Worm (Caenorhabditis elegans) whole organism, L3 larva: ENCODE data around the gene fcmt-1.

Experiments
- R02D3.7 ChIP-seq: fragments of 150-350 bp; optimal IDR thresholded peaks from 2 replicates; lab custom pipeline; 2014; ENCODE audit warnings: missing biosample characterization, missing genetic modification characterization
- ZK546.5 ChIP-seq: sonication (generic microtip); optimal IDR thresholded peaks from 2 replicates; lab custom pipeline; 2017; ENCODE audit warnings: missing biosample characterization, missing genetic modification characterization
- aly-2 ChIP-seq: fragments of 150-350 bp; optimal IDR thresholded peaks from 2 replicates; lab custom pipeline; 2014; ENCODE audit warnings: missing biosample characterization, missing genetic modification characterization
- ama-1 ChIP-seq: fragments of 150-350 bp; optimal IDR thresholded peaks from 2 replicates; lab custom pipeline; 2018
- ceh-16 ChIP-seq: sonication (generic microtip); optimal IDR thresholded peaks from 2 replicates; lab custom pipeline; 2017; ENCODE audit warnings: missing biosample characterization, missing genetic modification characterization
- ceh-28 ChIP-seq: fragments of 150-350 bp; optimal IDR thresholded peaks from 2 replicates; lab custom pipeline; 2014; ENCODE audit warnings: missing biosample characterization, missing genetic modification reagents, missing genetic modification characterization
- ceh-82 ChIP-seq: fragments of 150-350 bp; optimal IDR thresholded peaks from 2 replicates; lab custom pipeline; 2014; ENCODE audit warnings: missing biosample characterization, missing genetic modification characterization
- ceh-9 ChIP-seq: sonication (generic microtip); optimal IDR thresholded peaks from 2 replicates; lab custom pipeline; 2018; ENCODE audit warnings: missing biosample characterization, missing genetic modification characterization
- daf-12 ChIP-seq: fragments of 150-350 bp; optimal IDR thresholded peaks from 2 replicates; lab custom pipeline; 2014; ENCODE audit warnings: missing biosample characterization, missing genetic modification reagents, missing genetic modification characterization
- egl-27 ChIP-seq: sonication (generic microtip); optimal IDR thresholded peaks from 4 replicates; lab custom pipeline; 2017; ENCODE audit warnings: missing biosample characterization, missing genetic modification reagents, missing genetic modification characterization
- egl-5 ChIP-seq: fragments of 150-350 bp; optimal IDR thresholded peaks from 2 replicates; lab custom pipeline; 2017; ENCODE audit warnings: missing biosample characterization, missing genetic modification reagents, missing genetic modification characterization, inconsistent platforms
- elt-1 ChIP-seq: fragments of 150-350 bp; optimal IDR thresholded peaks from 2 replicates; lab custom pipeline; 2014; ENCODE audit warnings: missing biosample characterization, missing genetic modification characterization
- elt-2 ChIP-seq: sonication (generic microtip); optimal IDR thresholded peaks from 2 replicates; lab custom pipeline; 2016; ENCODE audit warnings: missing genetic modification reagents, mild to moderate bottlenecking, missing genetic modification characterization, missing compliant biosample characterization
- elt-3 ChIP-seq, 3 experiments: fragments of 150-350 bp in 1 of 3; sonication (generic microtip) in 2 of 3; optimal IDR thresholded peaks; 2 replicates in 2 of 3; 4 replicates in 1 of 3; lab custom pipeline; 2014 to 2017; ENCODE audit warnings: missing biosample characterization in 3 of 3, missing genetic modification characterization in 3 of 3
- eor-1 ChIP-seq, 2 experiments: fragments of 150-350 bp; optimal IDR thresholded peaks; 2 replicates each; lab custom pipeline; 2014 to 2018; ENCODE audit warnings: missing biosample characterization in 2 of 2, missing genetic modification characterization in 2 of 2
- fkh-10 ChIP-seq: sonication (generic microtip); optimal IDR thresholded peaks from 2 replicates; lab custom pipeline; 2017; ENCODE audit warnings: missing biosample characterization, missing genetic modification reagents, missing genetic modification characterization
- fkh-2 ChIP-seq: fragments of 150-350 bp; optimal IDR thresholded peaks from 2 replicates; lab custom pipeline; 2014; ENCODE audit warnings: missing biosample characterization, missing genetic modification reagents, missing genetic modification characterization
- fos-1 ChIP-seq: fragments of 150-350 bp; optimal IDR thresholded peaks from 2 replicates; lab custom pipeline; 2014; ENCODE audit warnings: missing biosample characterization, missing genetic modification characterization
- hmg-11 ChIP-seq: sonication (generic microtip); optimal IDR thresholded peaks from 2 replicates; lab custom pipeline; 2016; ENCODE audit warnings: missing genetic modification characterization, missing compliant biosample characterization
- lin-15B ChIP-seq: fragments of 150-350 bp; optimal IDR thresholded peaks from 2 replicates; lab custom pipeline; 2014; ENCODE audit warnings: missing biosample characterization, missing genetic modification characterization
- lin-39 ChIP-seq: fragments of 150-350 bp; optimal IDR thresholded peaks from 2 replicates; lab custom pipeline; 2018; ENCODE audit warnings: missing biosample characterization, missing genetic modification reagents, missing genetic modification characterization
- lsy-12 ChIP-seq: sonication (generic microtip); optimal IDR thresholded peaks from 2 replicates; lab custom pipeline; 2016; ENCODE audit warnings: mild to moderate bottlenecking, missing genetic modification characterization, missing compliant biosample characterization
- mdl-1 ChIP-seq: fragments of 150-350 bp; optimal IDR thresholded peaks from 2 replicates; lab custom pipeline; 2014; ENCODE audit warnings: missing biosample characterization, missing genetic modification characterization
- mml-1 ChIP-seq: fragments of 150-350 bp; sonication (generic microtip); optimal IDR thresholded peaks from 3 replicates; lab custom pipeline; 2014; ENCODE audit warnings: missing biosample characterization, missing genetic modification characterization
- nfya-1 ChIP-seq: sonication (generic microtip); optimal IDR thresholded peaks from 2 replicates; lab custom pipeline; 2017; ENCODE audit warnings: missing genetic modification characterization, mild to moderate bottlenecking, missing compliant biosample characterization, antibody characterized with exemption, moderate library complexity; ENCODE audit not compliant: insufficient read depth
- nhr-11 ChIP-seq: fragments of 150-350 bp; optimal IDR thresholded peaks from 2 replicates; lab custom pipeline; 2014; ENCODE audit warnings: missing biosample characterization, missing genetic modification characterization
- nhr-12 ChIP-seq: fragments of 150-350 bp; optimal IDR thresholded peaks from 2 replicates; lab custom pipeline; 2014; ENCODE audit warnings: missing biosample characterization, missing genetic modification characterization
- nhr-23 ChIP-seq: fragments of 150-350 bp; optimal IDR thresholded peaks from 2 replicates; lab custom pipeline; 2014; ENCODE audit warnings: missing biosample characterization, missing genetic modification reagents, missing genetic modification characterization
- nhr-237 ChIP-seq: fragments of 150-350 bp; optimal IDR thresholded peaks from 2 replicates; lab custom pipeline; 2014; ENCODE audit warnings: missing biosample characterization, missing genetic modification characterization
- nhr-25 ChIP-seq: sonication (generic microtip); optimal IDR thresholded peaks from 2 replicates; lab custom pipeline; 2017; ENCODE audit warnings: missing biosample characterization, missing genetic modification characterization
- nhr-28 ChIP-seq: fragments of 150-350 bp; optimal IDR thresholded peaks from 2 replicates; lab custom pipeline; 2014; ENCODE audit warnings: missing biosample characterization, missing genetic modification characterization
- nhr-43 ChIP-seq: sonication (generic microtip); optimal IDR thresholded peaks from 2 replicates; lab custom pipeline; 2016; ENCODE audit warnings: mild to moderate bottlenecking, missing genetic modification characterization, missing compliant biosample characterization; ENCODE audit not compliant: poor library complexity, severe bottlenecking
- nhr-67 ChIP-seq: fragments of 150-350 bp; optimal IDR thresholded peaks from 2 replicates; lab custom pipeline; 2014; ENCODE audit warnings: missing biosample characterization, missing genetic modification characterization
- nhr-76 ChIP-seq: fragments of 150-350 bp; sonication (generic microtip); optimal IDR thresholded peaks from 5 replicates; lab custom pipeline; 2014; ENCODE audit warnings: missing biosample characterization, missing genetic modification characterization
- nhr-77 ChIP-seq: fragments of 150-350 bp; optimal IDR thresholded peaks from 2 replicates; lab custom pipeline; 2014; ENCODE audit warnings: missing biosample characterization, missing genetic modification characterization
- pha-4 ChIP-seq: fragments of 150-350 bp; optimal IDR thresholded peaks from 2 replicates; lab custom pipeline; 2014; ENCODE audit warnings: missing biosample characterization, missing genetic modification reagents, missing genetic modification characterization
- pqm-1 ChIP-seq: fragments of 150-350 bp; optimal IDR thresholded peaks from 2 replicates; lab custom pipeline; 2017; ENCODE audit warnings: missing biosample characterization, missing genetic modification characterization, inconsistent platforms
- sea-2 ChIP-seq: fragments of 150-350 bp; sonication (generic microtip); optimal IDR thresholded peaks from 4 replicates; lab custom pipeline; 2014; ENCODE audit warnings: missing biosample characterization, missing genetic modification reagents, missing genetic modification characterization
- skn-1 ChIP-seq: fragments of 150-350 bp; optimal IDR thresholded peaks from 2 replicates; lab custom pipeline; 2014; ENCODE audit warnings: missing biosample characterization, missing genetic modification characterization
- snpc-4 ChIP-seq: fragments of 150-350 bp; optimal IDR thresholded peaks from 2 replicates; lab custom pipeline; 2014; ENCODE audit warnings: missing biosample characterization, missing genetic modification characterization
- tbx-2 ChIP-seq: sonication (generic microtip); optimal IDR thresholded peaks from 2 replicates; lab custom pipeline; 2016; ENCODE audit warnings: mild to moderate bottlenecking, missing genetic modification characterization, missing compliant biosample characterization
- unc-39 ChIP-seq: sonication (generic microtip); optimal IDR thresholded peaks from 4 replicates; lab custom pipeline; 2017; ENCODE audit warnings: missing biosample characterization, missing genetic modification characterization
- unc-62 ChIP-seq: fragments of 150-350 bp; sonication (generic microtip); optimal IDR thresholded peaks from 4 replicates; lab custom pipeline; 2014; ENCODE audit warnings: missing biosample characterization, missing genetic modification reagents, missing genetic modification characterization
- zag-1 ChIP-seq: fragments of 150-350 bp; optimal IDR thresholded peaks from 2 replicates; lab custom pipeline; 2014; ENCODE audit warnings: missing biosample characterization, missing genetic modification characterization
- ztf-11 ChIP-seq: fragments of 150-350 bp; optimal IDR thresholded peaks from 2 replicates; lab custom pipeline; 2014; ENCODE audit warnings: missing biosample characterization, missing genetic modification characterization
- ztf-4 ChIP-seq: fragments of 150-350 bp; optimal IDR thresholded peaks from 2 replicates; lab custom pipeline; 2014; ENCODE audit warnings: missing biosample characterization, missing genetic modification characterization

The fcmt-1 gene

DNA sequence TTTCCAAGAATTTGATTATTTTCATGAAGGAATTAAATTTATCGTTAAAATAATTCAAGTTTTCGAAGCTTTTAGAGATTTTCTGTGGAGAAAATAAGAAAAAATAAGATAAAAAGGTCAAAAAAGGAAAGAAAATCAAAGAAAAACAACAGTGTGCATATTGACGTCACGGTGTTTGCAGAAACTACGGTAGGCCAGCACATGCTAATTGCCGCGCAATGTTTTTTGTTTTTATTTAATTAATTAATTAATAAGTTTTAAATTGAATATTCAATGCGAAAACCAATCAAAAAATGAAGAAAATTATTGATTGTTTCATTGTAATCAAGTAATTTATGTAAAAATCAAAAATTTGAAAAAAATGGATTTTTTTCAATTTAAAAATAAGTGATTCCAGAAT, 38.5 kb upstream of the fcmt-1 start:
- TF ChIP-seq ceh-28 (tag; lab: Kevin White, UChicago) (no peak), sea-2 (GFP tag; lab: Kevin White, UChicago) (no peak), ceh-9 (tag; lab: Kevin White, UChicago) (no peak), pha-4 (tag; lab: Kevin White, UChicago) (peak; percentile 26), nfya-1 (tag; lab: Kevin White, UChicago) (peak; percentile 1)

DNA sequence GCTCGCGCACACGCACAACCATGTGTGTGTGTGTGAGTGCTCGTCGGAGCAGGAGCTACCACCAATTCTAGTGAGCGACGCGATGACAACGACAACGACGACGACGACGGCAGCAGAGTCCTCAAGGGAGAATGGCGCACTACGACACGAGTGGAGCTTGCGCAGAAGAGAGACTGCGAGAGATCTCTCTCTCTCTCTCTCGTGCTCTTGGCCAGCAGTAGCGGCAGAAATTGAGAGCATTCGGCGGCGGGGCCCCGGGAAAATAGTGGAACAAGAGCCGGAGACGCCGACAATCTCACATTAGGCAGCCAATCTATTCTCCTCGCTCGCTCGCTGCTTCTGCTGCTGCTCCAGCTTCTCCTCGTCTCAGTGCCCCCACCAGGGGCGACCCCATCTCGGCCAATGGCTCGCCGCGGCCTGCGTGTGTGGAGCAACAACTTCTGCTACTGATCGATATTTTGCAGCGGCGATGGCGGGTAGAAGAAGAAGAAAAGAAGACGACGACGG, 37.5 kb upstream of the fcmt-1 start:
- TF ChIP-seq nhr-23 (tag; lab: Kevin White, UChicago) (no peak), lin-39 (tag; lab: Kevin White, UChicago) (peak; percentile 92), R02D3.7 (tag; lab: Kevin White, UChicago) (no peak), pqm-1 (no peak), eor-1 (tag; optimal IDR thresholded peaks at IDR 0.05; lab: Kevin White, UChicago) (no peak), nhr-237 (tag; lab: Kevin White, UChicago) (no peak), hmg-11 (peak; percentile 70), mdl-1 (peak; percentile 15), nhr-11 (tag; lab: Kevin White, UChicago) (no peak), egl-5 (tag; lab: Kevin White, UChicago) (peak; percentile 50), elt-1 (tag; lab: Kevin White, UChicago) (peak; percentile 4), elt-2 (tag; lab: Kevin White, UChicago) (no peak), ceh-82 (peak; percentile 53), nhr-25 (no peak), nhr-28 (tag; lab: Kevin White, UChicago) (no peak), ztf-4 (tag; lab: Kevin White, UChicago) (no peak), nhr-12 (tag; lab: Kevin White, UChicago) (no peak), ztf-11 (tag; lab: Kevin White, UChicago) (no peak), unc-39 (no peak), fos-1 (no peak), ceh-16 (tag; lab: Kevin White, UChicago) (no peak), daf-12 (tag; lab: Kevin White, UChicago) (no peak), aly-2 (no peak), fkh-10 (GFP tag; lab: Kevin White, UChicago) (peak; percentile 30), nhr-43 (no peak), zag-1 (tag; lab: Kevin White, UChicago) (peak; percentile 22), ceh-28 (tag; lab: Kevin White, UChicago) (peak; percentile 32), nhr-77 (tag; lab: Kevin White, UChicago) (no peak), lsy-12 (tag; lab: Kevin White, UChicago) (peak; percentile 59), nfya-1 (tag; lab: Kevin White, UChicago) (peak; percentile 90), elt-3 (tag; optimal IDR thresholded peaks at IDR 0.05; lab: Kevin White, UChicago) (no peak), ceh-9 (tag; lab: Kevin White, UChicago) (no peak), mml-1 (no peak), pha-4 (tag; lab: Kevin White, UChicago) (no peak), nhr-76 (no peak), nhr-67 (tag; lab: Kevin White, UChicago) (no peak), ZK546.5 (tag; lab: Kevin White, UChicago) (no peak), ama-1 (lab: Kevin White, UChicago) (peak; percentile 69), unc-62 (no peak), fkh-2 (tag; lab: Kevin White, UChicago) (no peak), tbx-2 (tag; lab: Kevin White, UChicago) (peak; percentile 47), lin-15B (peak; percentile 24), snpc-4 (tag; lab: Kevin White, UChicago) (peak; percentile 8), skn-1 (peak; percentile 9), egl-27 (tag; lab: Kevin White, UChicago) (peak; percentile 70), sea-2 (GFP tag; lab: Kevin White, UChicago) (peak; percentile 32)
